Worm (Caenorhabditis elegans) whole organism, young adult: ENCODE measurements around the gene pll-1.
A peak's percentile ranks its signal among the peaks of the same experiment; 100 is the strongest.

Source experiments
- C06A6.2 ChIP-seq: fragments of 200-800 bp; sonication (Bioruptor generic); conservative IDR thresholded peaks from 2 replicates; pipeline ENCODE4 v1.3.6; 2022; ENCODE audit warnings: missing genetic modification characterization, missing compliant biosample characterization
- C17E4.6 ChIP-seq: fragments of 200-800 bp; sonication (Bioruptor generic); IDR thresholded peaks from 2 replicates; pipeline ENCODE4 v1.3.6; 2022; ENCODE audit warnings: missing genetic modification reagents, missing genetic modification characterization, missing compliant biosample characterization
- F22D6.2 ChIP-seq: sonication (generic microtip); optimal IDR thresholded peaks from 2 replicates; lab custom pipeline; 2016; ENCODE audit warnings: mild to moderate bottlenecking, missing genetic modification characterization, missing compliant biosample characterization
- F23B12.7 ChIP-seq: sonication (generic microtip); optimal IDR thresholded peaks from 2 replicates; lab custom pipeline; 2017; ENCODE audit warnings: missing genetic modification characterization, mild to moderate bottlenecking, missing compliant biosample characterization, antibody characterized with exemption, moderate library complexity; ENCODE audit not compliant: insufficient read depth
- F49E8.2 ChIP-seq: sonication (generic microtip); optimal IDR thresholded peaks from 3 replicates; lab custom pipeline; 2017; ENCODE audit warnings: missing genetic modification characterization, mild to moderate bottlenecking, missing compliant biosample characterization, antibody characterized with exemption, moderate library complexity; ENCODE audit not compliant: insufficient read depth
- F52B5.7 ChIP-seq: sonication (generic microtip); optimal IDR thresholded peaks from 2 replicates; lab custom pipeline; 2016; ENCODE audit warnings: mild to moderate bottlenecking, missing genetic modification characterization, missing compliant biosample characterization
- T07F8.4 ChIP-seq: sonication (generic microtip); optimal IDR thresholded peaks from 2 replicates; lab custom pipeline; 2016; ENCODE audit warnings: mild to moderate bottlenecking, missing genetic modification characterization, moderate library complexity, missing compliant biosample characterization
- T26A5.8 ChIP-seq: sonication (generic microtip); optimal IDR thresholded peaks from 2 replicates; lab custom pipeline; 2016; ENCODE audit warnings: missing genetic modification characterization, missing compliant biosample characterization
- Y53F4B.3 ChIP-seq: fragments of 200-800 bp; sonication (Bioruptor generic); IDR thresholded peaks from 2 replicates; pipeline ENCODE4 v1.3.6; 2022; ENCODE audit warnings: missing genetic modification reagents, missing genetic modification characterization, missing compliant biosample characterization
- ZK185.1 ChIP-seq: sonication (generic microtip); optimal IDR thresholded peaks from 2 replicates; lab custom pipeline; 2016; ENCODE audit warnings: mild to moderate bottlenecking, missing genetic modification characterization, missing compliant biosample characterization; ENCODE audit not compliant: poor library complexity, severe bottlenecking
- attf-5 ChIP-seq: fragments of 200-800 bp; sonication (Bioruptor generic); optimal IDR thresholded peaks from 2 replicates; lab custom pipeline; 2018; ENCODE audit warnings: mild to moderate bottlenecking, missing genetic modification characterization, missing compliant biosample characterization
- bed-1 ChIP-seq: fragments of 200-800 bp; sonication (Bioruptor generic); IDR thresholded peaks from 2 replicates; pipeline ENCODE4 v1.3.6; 2022; ENCODE audit warnings: missing genetic modification reagents, missing genetic modification characterization, missing compliant biosample characterization
- cebp-1 ChIP-seq, 2 experiments: fragments of 200-800 bp in 1 of 2; sonication (Bioruptor generic) in 1 of 2; sonication (generic microtip) in 1 of 2; IDR thresholded peaks in 1 of 2; optimal IDR thresholded peaks in 1 of 2; 2 replicates each; pipeline versions ENCODE4 v1.3.6 to Lab custom; 2017 to 2022; ENCODE audit warnings: missing compliant biosample characterization in 2 of 2, missing genetic modification characterization in 2 of 2, mild to moderate bottlenecking in 1 of 2, missing genetic modification reagents in 1 of 2, moderate library complexity in 1 of 2
- cebp-2 ChIP-seq: fragments of 200-800 bp; sonication (Bioruptor generic); IDR thresholded peaks from 2 replicates; pipeline ENCODE4 v1.3.6; 2022; ENCODE audit warnings: missing genetic modification characterization, missing compliant biosample characterization
- ceh-79 ChIP-seq: sonication (generic microtip); optimal IDR thresholded peaks from 2 replicates; lab custom pipeline; 2017; ENCODE audit warnings: mild to moderate bottlenecking, missing genetic modification characterization, missing compliant biosample characterization
- chd-7 ChIP-seq: sonication (generic microtip); optimal IDR thresholded peaks from 2 replicates; lab custom pipeline; 2016; ENCODE audit warnings: mild to moderate bottlenecking, missing genetic modification characterization, moderate library complexity, missing compliant biosample characterization
- efl-1 ChIP-seq: fragments of 150-350 bp; optimal IDR thresholded peaks from 2 replicates; lab custom pipeline; 2014; ENCODE audit warnings: missing biosample characterization, missing genetic modification reagents, missing genetic modification characterization
- fkh-3 ChIP-seq: sonication (generic microtip); optimal IDR thresholded peaks from 2 replicates; lab custom pipeline; 2016; ENCODE audit warnings: mild to moderate bottlenecking, missing genetic modification characterization, missing compliant biosample characterization
- him-1 ChIP-seq: sonication (generic microtip); optimal IDR thresholded peaks from 2 replicates; lab custom pipeline; 2016; ENCODE audit warnings: missing genotype, missing genetic modification reagents, missing genetic modification characterization, missing compliant biosample characterization
- hlh-12 ChIP-seq: sonication (generic microtip); optimal IDR thresholded peaks from 2 replicates; lab custom pipeline; 2016; ENCODE audit warnings: missing genetic modification characterization, missing compliant biosample characterization
- hmg-1.2 ChIP-seq: fragments of 200-800 bp; sonication (Bioruptor generic); IDR thresholded peaks from 2 replicates; pipeline ENCODE4 v1.3.6; 2022; ENCODE audit warnings: missing genetic modification reagents, missing genetic modification characterization, missing compliant biosample characterization
- let-607 ChIP-seq, 2 experiments: fragments of 200-800 bp in 1 of 2; sonication (Bioruptor generic) in 1 of 2; sonication (generic microtip) in 1 of 2; optimal IDR thresholded peaks; 2 replicates each; lab custom pipeline; 2016 to 2018; ENCODE audit warnings: mild to moderate bottlenecking in 2 of 2, missing compliant biosample characterization in 2 of 2, missing genetic modification characterization in 2 of 2, moderate library complexity in 2 of 2, missing genotype in 1 of 2
- lin-35 ChIP-seq, 3 experiments: fragments of 150-350 bp in 2 of 3; sonication (generic microtip) in 1 of 3; optimal IDR thresholded peaks; 2 replicates each; lab custom pipeline; 2014 to 2018; ENCODE audit warnings: missing biosample characterization in 3 of 3, missing genetic modification characterization in 3 of 3, missing genetic modification reagents in 3 of 3
- lir-1 ChIP-seq: fragments of 200-800 bp; sonication (Bioruptor generic); conservative IDR thresholded peaks from 2 replicates; pipeline ENCODE4 v1.3.6; 2022; ENCODE audit warnings: missing genetic modification reagents, missing genetic modification characterization, missing compliant biosample characterization
- lsl-1 ChIP-seq: fragments of 200-800 bp; sonication (Bioruptor generic); optimal IDR thresholded peaks from 2 replicates; lab custom pipeline; 2018; ENCODE audit warnings: mild to moderate bottlenecking, missing genetic modification characterization, moderate library complexity, missing compliant biosample characterization
- lsy-27 ChIP-seq: sonication (generic microtip); optimal IDR thresholded peaks from 2 replicates; lab custom pipeline; 2017; ENCODE audit warnings: missing genetic modification characterization, mild to moderate bottlenecking, missing compliant biosample characterization, antibody characterized with exemption, missing genotype, borderline replicate concordance; ENCODE audit not compliant: insufficient read depth
- madf-10 ChIP-seq: sonication (generic microtip); optimal IDR thresholded peaks from 2 replicates; lab custom pipeline; 2016; ENCODE audit warnings: mild to moderate bottlenecking, missing genetic modification characterization, missing compliant biosample characterization
- madf-6 ChIP-seq: fragments of 200-800 bp; sonication (Bioruptor generic); IDR thresholded peaks from 2 replicates; pipeline ENCODE4 v1.3.6; 2022; ENCODE audit warnings: missing genetic modification reagents, missing genetic modification characterization, missing compliant biosample characterization
- mcd-1 ChIP-seq: fragments of 200-800 bp; sonication (Bioruptor generic); IDR thresholded peaks from 2 replicates; pipeline ENCODE4 v1.3.6; 2022; ENCODE audit warnings: missing genetic modification reagents, missing genetic modification characterization, missing compliant biosample characterization
- mel-28 ChIP-seq: sonication (generic microtip); optimal IDR thresholded peaks from 2 replicates; lab custom pipeline; 2016; ENCODE audit warnings: borderline replicate concordance, mild to moderate bottlenecking, missing genetic modification characterization, missing compliant biosample characterization
- nhr-80 ChIP-seq: sonication (generic microtip); optimal IDR thresholded peaks from 2 replicates; lab custom pipeline; 2016; ENCODE audit warnings: missing genetic modification characterization, missing compliant biosample characterization
- pbrm-1 ChIP-seq: fragments of 200-800 bp; sonication (Bioruptor generic); IDR thresholded peaks from 2 replicates; pipeline ENCODE4 v1.3.6; 2022; ENCODE audit warnings: missing genetic modification reagents, missing genetic modification characterization, missing compliant biosample characterization
- rpc-1 ChIP-seq, 2 experiments: fragments of 150-350 bp in 1 of 2; sonication (generic microtip) in 1 of 2; optimal IDR thresholded peaks; 2 replicates each; lab custom pipeline; 2014 to 2018; ENCODE audit warnings: missing biosample characterization in 1 of 2, missing genetic modification characterization in 1 of 2, missing genetic modification reagents in 1 of 2, missing genotype in 1 of 2
- sdz-38 ChIP-seq: sonication (generic microtip); optimal IDR thresholded peaks from 2 replicates; lab custom pipeline; 2016; ENCODE audit warnings: missing genotype, missing genetic modification characterization, missing compliant biosample characterization
- snpc-1.3 ChIP-seq: sonication (generic microtip); optimal IDR thresholded peaks from 2 replicates; lab custom pipeline; 2017; ENCODE audit warnings: missing genetic modification characterization, mild to moderate bottlenecking, missing compliant biosample characterization, antibody characterized with exemption, moderate library complexity, missing genotype, missing genetic modification reagents; ENCODE audit not compliant: insufficient read depth
- somi-1 ChIP-seq: fragments of 200-800 bp; sonication (Bioruptor generic); optimal IDR thresholded peaks from 2 replicates; lab custom pipeline; 2018; ENCODE audit warnings: mild to moderate bottlenecking, missing genetic modification characterization, missing compliant biosample characterization
- tbx-9 ChIP-seq: sonication (generic microtip); optimal IDR thresholded peaks from 2 replicates; lab custom pipeline; 2016; ENCODE audit warnings: borderline replicate concordance, missing genetic modification characterization, inconsistent platforms, missing compliant biosample characterization
- unc-130 ChIP-seq: sonication (generic microtip); optimal IDR thresholded peaks from 2 replicates; lab custom pipeline; 2016; ENCODE audit warnings: missing genetic modification reagents, missing genetic modification characterization, missing compliant biosample characterization
- zfh-2 ChIP-seq: fragments of 200-800 bp; sonication (Bioruptor generic); conservative IDR thresholded peaks from 2 replicates; pipeline ENCODE4 v1.3.6; 2022; ENCODE audit warnings: missing genetic modification reagents, missing genetic modification characterization, missing compliant biosample characterization
- ztf-22 ChIP-seq: fragments of 200-800 bp; sonication (Bioruptor generic); optimal IDR thresholded peaks from 2 replicates; lab custom pipeline; 2018; ENCODE audit warnings: mild to moderate bottlenecking, missing genetic modification characterization, moderate library complexity, missing compliant biosample characterization
- ztf-25 ChIP-seq: fragments of 200-800 bp; sonication (Bioruptor generic); IDR thresholded peaks from 2 replicates; pipeline ENCODE4 v1.3.6; 2022; ENCODE audit warnings: missing genetic modification reagents, missing genetic modification characterization, missing compliant biosample characterization
- ztf-3 ChIP-seq: fragments of 200-800 bp; sonication (Bioruptor generic); optimal IDR thresholded peaks from 2 replicates; lab custom pipeline; 2018; ENCODE audit warnings: mild to moderate bottlenecking, missing genetic modification characterization, missing compliant biosample characterization

Gene pll-1

DNA sequence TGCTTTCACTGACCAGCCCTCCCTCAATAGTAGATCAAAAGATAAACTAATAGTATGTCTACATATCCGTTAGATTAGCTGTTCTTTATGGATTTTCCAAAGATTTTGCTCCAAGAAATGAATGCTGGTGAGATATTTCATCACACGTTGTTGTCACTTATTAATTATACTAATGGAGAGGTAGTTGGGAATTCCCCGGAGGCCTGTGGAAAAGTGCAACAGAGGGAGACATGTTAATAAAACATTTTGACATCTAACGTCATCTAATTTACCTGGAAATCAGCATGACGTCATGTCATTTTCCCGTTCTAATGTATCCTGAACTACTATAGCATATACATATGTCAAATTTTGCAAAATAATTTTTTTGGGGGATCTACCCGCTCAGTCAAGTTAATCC lies 12.8 kb upstream of the pll-1 start:
- TF ChIP-seq cebp-2 (GFP tag; lab: Robert Waterston, UW) (no peak), F23B12.7 (tag; lab: Kevin White, UChicago) (no peak)

DNA sequence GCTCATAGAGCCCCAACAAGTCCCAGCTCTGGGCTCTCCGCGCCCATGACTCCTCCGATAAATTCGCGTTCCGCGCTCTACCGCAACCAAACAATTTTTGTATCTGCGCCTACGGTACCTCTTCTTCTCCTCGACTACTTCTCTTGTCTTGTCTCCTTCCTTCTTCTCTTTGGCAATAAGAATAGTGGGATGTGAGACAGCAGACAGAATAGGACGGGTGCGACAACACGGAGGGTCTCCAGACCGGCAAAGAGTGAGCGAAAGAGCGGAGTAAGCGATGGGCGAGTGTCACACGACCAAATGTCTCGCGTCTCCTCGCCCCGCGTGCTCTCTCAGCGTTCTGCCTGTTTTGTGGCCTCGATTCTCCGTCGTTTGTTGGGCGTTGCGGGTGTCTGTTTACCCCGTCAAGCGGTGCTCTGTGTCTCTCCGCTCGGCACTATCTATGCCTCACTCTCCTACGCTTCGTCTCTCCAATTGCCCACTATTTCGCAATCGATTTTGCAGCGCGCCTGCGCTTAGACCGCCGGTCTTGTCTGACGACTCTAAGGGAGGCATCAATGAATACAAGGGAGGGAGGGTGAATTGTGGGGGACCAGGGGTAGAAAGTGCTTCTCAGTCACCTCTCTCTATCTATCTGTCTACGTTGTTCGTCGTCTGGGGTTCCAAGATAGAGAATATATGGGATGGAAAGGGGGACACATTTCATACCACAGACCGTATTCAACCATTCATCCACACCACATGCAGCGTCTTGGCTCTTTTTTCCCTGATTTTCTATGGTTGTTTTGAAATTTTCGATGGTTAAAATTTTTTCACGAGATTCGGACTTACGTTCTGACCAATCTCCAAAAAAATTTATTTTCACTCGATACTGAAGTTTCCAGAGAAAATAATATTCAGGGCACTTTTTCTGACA lies 10.9 kb upstream of the pll-1 start, which contains the start of gene gei-4:
gei-4 (minus strand) TSS at position 256 of the 916 bp plus-strand sequence.
- no peak for TF ChIP-seq ztf-22 (GFP tag; lab: Kevin White, UChicago)
- peak; percentile 13 for TF ChIP-seq ztf-3
- TF ChIP-seq Y53F4B.3 (GFP tag; lab: Robert Waterston, UW): no peak
- no peak for TF ChIP-seq lsy-27 (tag; lab: Kevin White, UChicago)
- TF ChIP-seq C17E4.6: no peak
- no peak for TF ChIP-seq him-1 (tag; lab: Kevin White, UChicago)
- no peak for TF ChIP-seq unc-130 (GFP tag; lab: Kevin White, UChicago)
- no peak for TF ChIP-seq bed-1
- peak; percentile 65 for TF ChIP-seq pbrm-1
- peak; percentile 24 for TF ChIP-seq mel-28
- no peak for TF ChIP-seq hlh-12 (tag; lab: Kevin White, UChicago)
- no peak for TF ChIP-seq sdz-38 (tag; lab: Kevin White, UChicago)
- peak; percentile 100 for TF ChIP-seq zfh-2 (GFP tag; lab: Robert Waterston, UW)
- TF ChIP-seq hmg-1.2 (GFP tag; lab: Robert Waterston, UW): peak; percentile 98
- no peak for TF ChIP-seq tbx-9 (tag; lab: Kevin White, UChicago)
- peak in 1 of 2 experiments; percentile 78 for TF ChIP-seq let-607 (tag; optimal IDR thresholded peaks at IDR 0.05; lab: Kevin White, UChicago)
- no peak for TF ChIP-seq madf-6 (GFP tag; lab: Robert Waterston, UW)
- no peak for TF ChIP-seq ztf-25 (GFP tag; lab: Robert Waterston, UW)
- peak; percentile 76 for TF ChIP-seq madf-10 (tag; lab: Kevin White, UChicago)
- peak in 1 of 3 experiments; percentile 52 for TF ChIP-seq lin-35 (GFP tag; optimal IDR thresholded peaks at IDR 0.05; lab: Kevin White, UChicago)
- TF ChIP-seq F52B5.7 (tag; lab: Kevin White, UChicago): no peak
- no peak for TF ChIP-seq fkh-3
- TF ChIP-seq cebp-1 (GFP tag; IDR thresholded peaks at IDR 0.05; lab: Robert Waterston, UW): peak; percentile 95
- peak; percentile 100 for TF ChIP-seq cebp-1 (tag; optimal IDR thresholded peaks at IDR 0.05; lab: Kevin White, UChicago)
- TF ChIP-seq nhr-80 (tag; lab: Kevin White, UChicago): peak; percentile 91
- peak; percentile 75 for TF ChIP-seq mcd-1
- TF ChIP-seq T07F8.4 (tag; lab: Kevin White, UChicago): peak; percentile 31
- 0 out of 2 replicates have a peak, but pooled peaks have one; percentile 25 for TF ChIP-seq C06A6.2
- no peak for TF ChIP-seq T26A5.8
- TF ChIP-seq ceh-79 (tag; lab: Kevin White, UChicago): peak; percentile 40
- peak; percentile 85 for TF ChIP-seq attf-5
- no peak for TF ChIP-seq lsl-1 (GFP tag; lab: Kevin White, UChicago)
- no peak for TF ChIP-seq lir-1 (GFP tag; lab: Robert Waterston, UW)
- no peak for TF ChIP-seq F49E8.2 (tag; lab: Kevin White, UChicago)
- TF ChIP-seq ZK185.1: no peak
- TF ChIP-seq cebp-2 (GFP tag; lab: Robert Waterston, UW): no peak
- TF ChIP-seq somi-1 (GFP tag; lab: Kevin White, UChicago): peak; percentile 69
- TF ChIP-seq snpc-1.3 (tag; lab: Kevin White, UChicago): no peak
- TF ChIP-seq efl-1 (GFP tag; lab: Kevin White, UChicago): no peak
- TF ChIP-seq chd-7 (tag; lab: Kevin White, UChicago): peak; percentile 72
- no peak for TF ChIP-seq rpc-1 (optimal IDR thresholded peaks at IDR 0.05; lab: Kevin White, UChicago)
- no peak for TF ChIP-seq rpc-1 (tag; optimal IDR thresholded peaks at IDR 0.05; lab: Kevin White, UChicago)
- TF ChIP-seq F22D6.2 (tag; lab: Kevin White, UChicago): peak; percentile 51
- TF ChIP-seq F23B12.7 (tag; lab: Kevin White, UChicago): no peak
